Worm (Caenorhabditis elegans) whole organism, early embryonic: ENCODE results near the gene nhr-269.

Experiments
- B0310.2 ChIP-seq: sonication (generic microtip); optimal IDR thresholded peaks from 2 replicates; lab custom pipeline; 2016; ENCODE audit warnings: mild to moderate bottlenecking, missing genetic modification characterization, missing compliant biosample characterization
- F13C5.2 ChIP-seq: sonication (generic microtip); optimal IDR thresholded peaks from 2 replicates; lab custom pipeline; 2017; ENCODE audit warnings: mild to moderate bottlenecking, missing genetic modification characterization, inconsistent platforms, missing compliant biosample characterization
- aly-1 ChIP-seq: sonication (generic microtip); optimal IDR thresholded peaks from 2 replicates; lab custom pipeline; 2016; ENCODE audit warnings: missing genetic modification characterization, missing compliant biosample characterization
- ama-1 ChIP-seq: fragments of 150-350 bp; optimal IDR thresholded peaks from 2 replicates; lab custom pipeline; 2014
- ceh-36 ChIP-seq: sonication (generic microtip); optimal IDR thresholded peaks from 2 replicates; lab custom pipeline; 2016; ENCODE audit warnings: missing genetic modification characterization, inconsistent platforms, missing compliant biosample characterization
- ets-7 ChIP-seq: sonication (generic microtip); optimal IDR thresholded peaks from 2 replicates; lab custom pipeline; 2016; ENCODE audit warnings: missing genotype, missing genetic modification characterization, missing compliant biosample characterization
- flt-1 ChIP-seq: fragments of 200-800 bp; sonication (Bioruptor generic); IDR thresholded peaks from 2 replicates; pipeline ENCODE4 v1.3.6; 2022; ENCODE audit warnings: missing genetic modification characterization, missing compliant biosample characterization
- hmbx-1 ChIP-seq: sonication (generic microtip); optimal IDR thresholded peaks from 2 replicates; lab custom pipeline; 2016; ENCODE audit warnings: mild to moderate bottlenecking, missing genetic modification characterization, missing compliant biosample characterization
- hmg-4 ChIP-seq: fragments of 200-800 bp; sonication (Bioruptor generic); optimal IDR thresholded peaks from 2 replicates; lab custom pipeline; 2018; ENCODE audit warnings: mild to moderate bottlenecking, missing genetic modification characterization, missing compliant biosample characterization
- hnd-1 ChIP-seq: sonication (generic microtip); optimal IDR thresholded peaks from 2 replicates; lab custom pipeline; 2016; ENCODE audit warnings: missing genetic modification characterization, missing compliant biosample characterization
- pes-1 ChIP-seq: fragments of 200-800 bp; sonication (Bioruptor generic); IDR thresholded peaks from 2 replicates; pipeline ENCODE4 v1.3.6; 2022; ENCODE audit warnings: missing genetic modification reagents, missing genetic modification characterization, missing compliant biosample characterization
- sea-1 ChIP-seq: fragments of 200-800 bp; sonication (Bioruptor generic); conservative IDR thresholded peaks from 2 replicates; pipeline ENCODE4 v1.3.6; 2022; ENCODE audit warnings: missing genetic modification characterization, missing compliant biosample characterization
- tbx-37 ChIP-seq: fragments of 200-800 bp; sonication (Bioruptor generic); conservative IDR thresholded peaks from 2 replicates; pipeline ENCODE4 v1.3.6; 2022; ENCODE audit warnings: missing genetic modification reagents, missing genetic modification characterization, missing compliant biosample characterization

- TF ChIP-seq ama-1 (lab: Kevin White, UChicago) (no peak), aly-1 (tag; lab: Kevin White, UChicago) (no peak), tbx-37 (GFP tag; lab: Robert Waterston, UW) (no peak), hnd-1 (tag; lab: Kevin White, UChicago) (no peak), hmbx-1 (no peak), F13C5.2 (tag; lab: Kevin White, UChicago) (no peak), ceh-36 (tag; lab: Kevin White, UChicago) (no peak), flt-1 (GFP tag; lab: Robert Waterston, UW) (no peak), pes-1 (GFP tag; lab: Robert Waterston, UW) (no peak), B0310.2 (no peak), sea-1 (GFP tag; lab: Robert Waterston, UW) (no peak), ets-7 (no peak), hmg-4 (GFP tag; lab: Kevin White, UChicago) (no peak)
Observed at ce11 chrV:15337405-15337804, 32.2 kb downstream of the nhr-269 start, which contains the start of gene wrt-7.
